Worm (Caenorhabditis elegans) whole organism, L1 larva: ENCODE measurements around the gene sdz-21.
A peak's percentile ranks its signal among the peaks of the same experiment; 100 is the strongest.

Experiments
- C04F5.9 ChIP-seq: sonication (generic microtip); optimal IDR thresholded peaks from 2 replicates; lab custom pipeline; 2016; ENCODE audit warnings: missing genetic modification characterization, missing compliant biosample characterization
- C16A3.4 ChIP-seq: fragments of 150-350 bp; optimal IDR thresholded peaks from 2 replicates; lab custom pipeline; 2014; ENCODE audit warnings: missing biosample characterization, missing genetic modification characterization
- alr-1 ChIP-seq: fragments of 200-800 bp; sonication (Bioruptor generic); optimal IDR thresholded peaks from 2 replicates; lab custom pipeline; 2018; ENCODE audit warnings: borderline replicate concordance, mild to moderate bottlenecking, missing genetic modification characterization, missing compliant biosample characterization
- blmp-1 ChIP-seq: fragments of 150-350 bp; optimal IDR thresholded peaks from 2 replicates; lab custom pipeline; 2014; ENCODE audit warnings: missing biosample characterization, missing genetic modification characterization
- ceh-63 ChIP-seq: fragments of 200-800 bp; sonication (Bioruptor generic); optimal IDR thresholded peaks from 2 replicates; lab custom pipeline; 2018; ENCODE audit warnings: mild to moderate bottlenecking, missing genetic modification characterization, missing compliant biosample characterization
- ceh-8 ChIP-seq: fragments of 200-800 bp; sonication (Bioruptor generic); optimal IDR thresholded peaks from 2 replicates; lab custom pipeline; 2018; ENCODE audit warnings: mild to moderate bottlenecking, missing genetic modification characterization, moderate library complexity, missing compliant biosample characterization
- ceh-82 ChIP-seq, 3 experiments: fragments of 150-350 bp in 1 of 3; sonication (generic microtip) in 2 of 3; optimal IDR thresholded peaks; 2 replicates each; lab custom pipeline; 2014 to 2017; ENCODE audit warnings: missing biosample characterization in 3 of 3, missing genetic modification characterization in 3 of 3
- ceh-90 ChIP-seq: sonication (generic microtip); optimal IDR thresholded peaks from 2 replicates; lab custom pipeline; 2016; ENCODE audit warnings: missing genetic modification characterization, missing compliant biosample characterization
- dpl-1 ChIP-seq, 3 experiments: fragments of 150-350 bp in 2 of 3; sonication (generic microtip) in 1 of 3; optimal IDR thresholded peaks; 2 replicates each; lab custom pipeline; 2014 to 2017; ENCODE audit warnings: missing biosample characterization in 3 of 3, missing genetic modification characterization in 3 of 3, missing genetic modification reagents in 3 of 3
- efl-1 ChIP-seq, 4 experiments: fragments of 150-350 bp; optimal IDR thresholded peaks in 3 of 4; peaks in 1 of 4; 1 replicate in 1 of 4; 2 replicates in 3 of 4; lab custom pipeline; 2014; ENCODE audit warnings: missing biosample characterization in 2 of 4, missing genetic modification characterization in 2 of 4, missing genetic modification reagents in 2 of 4
- egl-13 ChIP-seq: sonication (generic microtip); optimal IDR thresholded peaks from 2 replicates; lab custom pipeline; 2016; ENCODE audit warnings: missing genotype, missing genetic modification reagents, missing genetic modification characterization, missing compliant biosample characterization
- ets-5 ChIP-seq: fragments of 200-800 bp; sonication (Bioruptor generic); IDR thresholded peaks from 2 replicates; pipeline ENCODE4 v1.3.6; 2022; ENCODE audit warnings: missing genetic modification characterization, missing compliant biosample characterization
- fkh-10 ChIP-seq: sonication (generic microtip); optimal IDR thresholded peaks from 2 replicates; lab custom pipeline; 2017; ENCODE audit warnings: missing biosample characterization, missing genetic modification reagents, missing genetic modification characterization
- fkh-8 ChIP-seq: sonication (generic microtip); optimal IDR thresholded peaks from 2 replicates; lab custom pipeline; 2016; ENCODE audit warnings: mild to moderate bottlenecking, missing genetic modification characterization, missing compliant biosample characterization
- hlh-4 ChIP-seq: sonication (generic microtip); optimal IDR thresholded peaks from 2 replicates; lab custom pipeline; 2016; ENCODE audit warnings: mild to moderate bottlenecking, missing genetic modification characterization, missing compliant biosample characterization
- hpl-2 ChIP-seq: fragments of 150-350 bp; optimal IDR thresholded peaks from 2 replicates; lab custom pipeline; 2014; ENCODE audit warnings: missing biosample characterization, missing genetic modification reagents, missing genetic modification characterization
- irx-1 ChIP-seq: sonication (generic microtip); optimal IDR thresholded peaks from 2 replicates; lab custom pipeline; 2016; ENCODE audit warnings: missing genetic modification characterization, missing compliant biosample characterization
- lin-13 ChIP-seq: fragments of 150-350 bp; optimal IDR thresholded peaks from 2 replicates; lab custom pipeline; 2014; ENCODE audit warnings: missing biosample characterization, missing genetic modification reagents, missing genetic modification characterization
- lin-14 ChIP-seq: fragments of 200-800 bp; sonication (Bioruptor generic); optimal IDR thresholded peaks from 2 replicates; lab custom pipeline; 2018; ENCODE audit warnings: mild to moderate bottlenecking, missing genetic modification characterization, moderate library complexity, missing compliant biosample characterization
- lin-15B ChIP-seq: fragments of 150-350 bp; sonication (generic microtip); optimal IDR thresholded peaks from 3 replicates; lab custom pipeline; 2014; ENCODE audit warnings: missing biosample characterization, missing genetic modification characterization
- lin-39 ChIP-seq: fragments of 150-350 bp; optimal IDR thresholded peaks from 2 replicates; lab custom pipeline; 2014; ENCODE audit warnings: missing biosample characterization, missing genetic modification reagents, missing genetic modification characterization
- mef-2 ChIP-seq: fragments of 150-350 bp; optimal IDR thresholded peaks from 2 replicates; lab custom pipeline; 2014; ENCODE audit warnings: missing biosample characterization, missing genetic modification characterization
- nhr-19 ChIP-seq: fragments of 200-800 bp; sonication (Bioruptor generic); conservative IDR thresholded peaks from 2 replicates; pipeline ENCODE4 v1.3.6; 2022; ENCODE audit warnings: missing genetic modification characterization, missing compliant biosample characterization
- nhr-20 ChIP-seq: sonication (generic microtip); optimal IDR thresholded peaks from 2 replicates; lab custom pipeline; 2016; ENCODE audit warnings: mild to moderate bottlenecking, missing genetic modification characterization, missing compliant biosample characterization
- nhr-28 ChIP-seq: fragments of 150-350 bp; optimal IDR thresholded peaks from 2 replicates; lab custom pipeline; 2014; ENCODE audit warnings: missing biosample characterization, missing genetic modification characterization
- nhr-47 ChIP-seq: sonication (generic microtip); optimal IDR thresholded peaks from 2 replicates; lab custom pipeline; 2016; ENCODE audit warnings: mild to moderate bottlenecking, missing genetic modification characterization, moderate library complexity, missing compliant biosample characterization
- nhr-71 ChIP-seq: sonication (generic microtip); optimal IDR thresholded peaks from 2 replicates; lab custom pipeline; 2016; ENCODE audit warnings: mild to moderate bottlenecking, missing genetic modification characterization, moderate library complexity, missing compliant biosample characterization
- nhr-76 ChIP-seq: sonication (generic microtip); optimal IDR thresholded peaks from 2 replicates; lab custom pipeline; 2017; ENCODE audit warnings: missing biosample characterization, missing genetic modification characterization
- nhr-77 ChIP-seq: fragments of 150-350 bp; optimal IDR thresholded peaks from 2 replicates; lab custom pipeline; 2014; ENCODE audit warnings: missing biosample characterization, missing genetic modification characterization
- nhr-85 ChIP-seq: sonication (generic microtip); peaks from one replicate; lab custom pipeline; 2016; ENCODE audit warnings: missing genetic modification characterization, inconsistent platforms, missing compliant biosample characterization
- nhr-90 ChIP-seq: sonication (generic microtip); optimal IDR thresholded peaks from 2 replicates; lab custom pipeline; 2016; ENCODE audit warnings: mild to moderate bottlenecking, missing genetic modification characterization, missing compliant biosample characterization; ENCODE audit not compliant: poor library complexity
- pag-3 ChIP-seq: sonication (generic microtip); optimal IDR thresholded peaks from 2 replicates; lab custom pipeline; 2017; ENCODE audit warnings: missing genetic modification characterization, mild to moderate bottlenecking, missing compliant biosample characterization, antibody characterized with exemption, borderline replicate concordance; ENCODE audit not compliant: insufficient read depth
- rnt-1 ChIP-seq: sonication (generic microtip); optimal IDR thresholded peaks from 2 replicates; lab custom pipeline; 2016; ENCODE audit warnings: mild to moderate bottlenecking, missing genetic modification characterization, moderate library complexity, missing compliant biosample characterization
- snpc-4 ChIP-seq: fragments of 150-350 bp; optimal IDR thresholded peaks from 2 replicates; lab custom pipeline; 2014; ENCODE audit warnings: missing biosample characterization, missing genetic modification characterization
- snu-23 ChIP-seq: sonication (generic microtip); optimal IDR thresholded peaks from 2 replicates; lab custom pipeline; 2016; ENCODE audit warnings: missing genetic modification characterization, missing compliant biosample characterization
- sptf-1 ChIP-seq: fragments of 150-350 bp; optimal IDR thresholded peaks from 2 replicates; lab custom pipeline; 2014; ENCODE audit warnings: missing biosample characterization, missing genetic modification characterization
- sup-37 ChIP-seq: fragments of 200-800 bp; sonication (Bioruptor generic); optimal IDR thresholded peaks from 2 replicates; lab custom pipeline; 2018; ENCODE audit warnings: mild to moderate bottlenecking, missing genetic modification characterization, missing compliant biosample characterization
- swsn-7 ChIP-seq: sonication (generic microtip); optimal IDR thresholded peaks from 2 replicates; lab custom pipeline; 2016; ENCODE audit warnings: missing genetic modification characterization, missing compliant biosample characterization
- tbx-2 ChIP-seq: sonication (generic microtip); optimal IDR thresholded peaks from 2 replicates; lab custom pipeline; 2016; ENCODE audit warnings: missing genetic modification characterization, missing compliant biosample characterization
- unc-30 ChIP-seq: sonication (generic microtip); optimal IDR thresholded peaks from 2 replicates; lab custom pipeline; 2017; ENCODE audit warnings: missing biosample characterization, missing genetic modification characterization
- vab-15 ChIP-seq: sonication (generic microtip); optimal IDR thresholded peaks from 2 replicates; lab custom pipeline; 2017; ENCODE audit warnings: missing genotype, mild to moderate bottlenecking, missing genetic modification characterization, missing compliant biosample characterization
- xbp-1 ChIP-seq: sonication (generic microtip); optimal IDR thresholded peaks from 2 replicates; lab custom pipeline; 2016; ENCODE audit warnings: missing genetic modification characterization, missing compliant biosample characterization
- zag-1 ChIP-seq: fragments of 150-350 bp; optimal IDR thresholded peaks from 2 replicates; lab custom pipeline; 2014; ENCODE audit warnings: missing biosample characterization, missing genetic modification characterization
- ztf-11 ChIP-seq, 2 experiments: sonication (generic microtip); optimal IDR thresholded peaks; 2 replicates each; lab custom pipeline; 2016 to 2017; ENCODE audit warnings: missing genetic modification characterization in 2 of 2, missing biosample characterization in 1 of 2, missing compliant biosample characterization in 1 of 2
- ztf-4 ChIP-seq: fragments of 150-350 bp; optimal IDR thresholded peaks from 2 replicates; lab custom pipeline; 2014; ENCODE audit warnings: missing biosample characterization, missing genetic modification characterization

The sdz-21 gene

ce11 chrIII:5663933-5664332 lies 7.1 kb upstream of the sdz-21 start, which contains the start of gene par-3:
TSS of gene par-3 (plus strand) at chrIII:5664233.
- no peak for TF ChIP-seq zag-1
- TF ChIP-seq C04F5.9 (tag; lab: Kevin White, UChicago) = no peak
- no peak for TF ChIP-seq hlh-4 (tag; lab: Kevin White, UChicago)
- no peak for TF ChIP-seq lin-39 (tag; lab: Kevin White, UChicago)
- TF ChIP-seq alr-1 (tag; lab: Kevin White, UChicago) = no peak
- no peak for TF ChIP-seq ceh-63
- no peak for TF ChIP-seq blmp-1 (tag; lab: Kevin White, UChicago)
- no peak for TF ChIP-seq ztf-4 (tag; lab: Kevin White, UChicago)
- no peak for TF ChIP-seq sup-37
- no peak for TF ChIP-seq nhr-71 (tag; lab: Kevin White, UChicago)

- TF ChIP-seq fkh-10 (GFP tag; lab: Kevin White, UChicago) (no peak), mef-2 (tag; lab: Kevin White, UChicago) (no peak), fkh-8 (tag; lab: Kevin White, UChicago) (no peak), C16A3.4 (tag; lab: Kevin White, UChicago) (no peak), dpl-1 (GFP tag; optimal IDR thresholded peaks at IDR 0.05; lab: Kevin White, UChicago) (no peak), egl-13 (tag; lab: Kevin White, UChicago) (no peak), hpl-2 (GFP tag; lab: Kevin White, UChicago) (no peak), lin-13 (GFP tag; lab: Kevin White, UChicago) (no peak), xbp-1 (tag; lab: Kevin White, UChicago) (no peak), lin-15B (tag; lab: Kevin White, UChicago) (no peak), ets-5 (no peak), nhr-19 (no peak), unc-30 (tag; lab: Kevin White, UChicago) (no peak), pag-3 (no peak), tbx-2 (tag; lab: Kevin White, UChicago) (no peak)
Observed at ce11 chrIII:5663521-5663920, 6.7 kb upstream of the sdz-21 start.

- TF ChIP-seq zag-1 (no peak), blmp-1 (tag; lab: Kevin White, UChicago) (peak; percentile 25)
Observed at ce11 chrIII:5660976-5661375, 4.1 kb upstream of the sdz-21 start, which contains the start of gene F54E7.6. TSS of gene F54E7.6 (minus strand) at chrIII:5661085.

- TF ChIP-seq nhr-20 (peak; percentile 62), alr-1 (tag; lab: Kevin White, UChicago) (no peak), nhr-19 (peak; percentile 63), ceh-8 (no peak), ztf-4 (tag; lab: Kevin White, UChicago) (no peak), nhr-90 (peak; percentile 84), dpl-1 (GFP tag; optimal IDR thresholded peaks at IDR 0.05; lab: Kevin White, UChicago) (no peak), xbp-1 (tag; lab: Kevin White, UChicago) (peak; percentile 26), rnt-1 (peak; percentile 71), snpc-4 (tag; lab: Kevin White, UChicago) (peak; percentile 98), C16A3.4 (tag; lab: Kevin White, UChicago) (no peak), efl-1 (optimal IDR thresholded peaks at IDR 0.05; lab: Kevin White, UChicago) (peak; percentile 25 to 48), efl-1 (GFP tag; optimal IDR thresholded peaks at IDR 0.05 in 1 of 2; lab: Kevin White, UChicago) (peak in 1 of 2 experiments; percentile 93), nhr-47 (tag; lab: Kevin White, UChicago) (peak; percentile 77), nhr-85 (tag; lab: Kevin White, UChicago) (peak; percentile 85), nhr-71 (tag; lab: Kevin White, UChicago) (peak; percentile 75), irx-1 (tag; lab: Kevin White, UChicago) (peak; percentile 52), nhr-28 (tag; lab: Kevin White, UChicago) (no peak), lin-15B (tag; lab: Kevin White, UChicago) (no peak), snu-23 (GFP tag; lab: Kevin White, UChicago) (peak; percentile 54), nhr-76 (tag; lab: Kevin White, UChicago) (no peak), vab-15 (tag; lab: Kevin White, UChicago) (no peak), ceh-82 (tag; optimal IDR thresholded peaks at IDR 0.05; lab: Kevin White, UChicago) (no peak), lin-14 (peak; percentile 44), sptf-1 (tag; lab: Kevin White, UChicago) (no peak), C04F5.9 (tag; lab: Kevin White, UChicago) (no peak), nhr-77 (tag; lab: Kevin White, UChicago) (peak; percentile 27), ceh-90 (tag; lab: Kevin White, UChicago) (no peak), swsn-7 (peak; percentile 44), lin-39 (tag; lab: Kevin White, UChicago) (peak; percentile 25), ztf-11 (tag; optimal IDR thresholded peaks at IDR 0.05; lab: Kevin White, UChicago) (peak in 1 of 2 experiments; percentile 1)
Observed at ce11 chrIII:5653692-5654105, 3.1 kb downstream of the sdz-21 start.
